Fruit fly (Drosophila melanogaster) whole organism, embryonic: ENCODE measurements around the gene Tcs6.
A peak's percentile ranks its signal among the peaks of the same experiment; 100 is the strongest.

Experiments
- Ada2b ChIP-seq: fragments of 200-800 bp; sonication (Bioruptor generic); IDR thresholded peaks from 2 replicates; pipeline ENCODE4 v1.3.6; 2022; ENCODE audit warnings: missing biosample characterization, missing genetic modification characterization
- Asciz ChIP-seq: fragments of 200-800 bp; sonication (Bioruptor generic); optimal IDR thresholded peaks from 2 replicates; lab custom pipeline; 2017; ENCODE audit warnings: missing biosample characterization, mild to moderate bottlenecking, missing genetic modification characterization, missing genetic modification reagents
- CG10565 ChIP-seq: fragments of 200-800 bp; sonication (Bioruptor generic); optimal IDR thresholded peaks from 3 replicates; lab custom pipeline; 2016; ENCODE audit warnings: missing biosample characterization, mild to moderate bottlenecking, missing genetic modification characterization
- CG11093 ChIP-seq: fragments of 200-800 bp; sonication (Bioruptor generic); IDR thresholded peaks from 3 replicates; pipeline ENCODE4 v1.3.6; 2022; ENCODE audit warnings: missing biosample characterization, missing genetic modification characterization
- CG11398 ChIP-seq: fragments of 200-800 bp; sonication (Bioruptor generic); optimal IDR thresholded peaks from 2 replicates; lab custom pipeline; 2016; ENCODE audit warnings: missing biosample characterization, missing genetic modification characterization
- CG12155 ChIP-seq: fragments of 200-800 bp; sonication (Bioruptor generic); optimal IDR thresholded peaks from 3 replicates; lab custom pipeline; 2016; ENCODE audit warnings: missing biosample characterization, missing genetic modification characterization
- CG12236 ChIP-seq: fragments of 200-800 bp; sonication (Bioruptor generic); optimal IDR thresholded peaks from 2 replicates; lab custom pipeline; 2016; ENCODE audit warnings: missing biosample characterization, missing genetic modification characterization
- CG16813 ChIP-seq: fragments of 200-800 bp; sonication (Bioruptor generic); IDR thresholded peaks from 3 replicates; pipeline ENCODE4 v1.3.6; 2022; ENCODE audit warnings: missing biosample characterization, missing genetic modification characterization; ENCODE audit not compliant: partially characterized antibody
- CG31224 ChIP-seq: fragments of 200-800 bp; sonication (Bioruptor generic); IDR thresholded peaks from 2 replicates; pipeline ENCODE4 v1.3.6; 2022; ENCODE audit warnings: missing biosample characterization, missing genetic modification characterization
- CG3163 ChIP-seq: fragments of 200-800 bp; sonication (Bioruptor generic); optimal IDR thresholded peaks from 3 replicates; lab custom pipeline; 2016; ENCODE audit warnings: missing biosample characterization, missing genetic modification characterization
- CG32532 ChIP-seq: fragments of 200-800 bp; sonication (Bioruptor generic); IDR thresholded peaks from 2 replicates; pipeline ENCODE4 v1.3.6; 2022; ENCODE audit warnings: missing biosample characterization, missing genetic modification characterization
- CG3281 ChIP-seq: fragments of 200-800 bp; sonication (Bioruptor generic); optimal IDR thresholded peaks from 3 replicates; lab custom pipeline; 2017; ENCODE audit warnings: missing biosample characterization, mild to moderate bottlenecking, missing genetic modification characterization
- CG33213 ChIP-seq: fragments of 200-800 bp; sonication (Bioruptor generic); optimal IDR thresholded peaks from 3 replicates; lab custom pipeline; 2016; ENCODE audit warnings: missing biosample characterization, missing genetic modification characterization
- CG3726 ChIP-seq: fragments of 200-800 bp; sonication (Bioruptor generic); IDR thresholded peaks from 3 replicates; pipeline ENCODE4, ENCODE4 v1.3.6; 2022; ENCODE audit warnings: missing biosample characterization, missing genetic modification characterization
- CG8281 ChIP-seq: fragments of 200-800 bp; sonication (Bioruptor generic); optimal IDR thresholded peaks from 2 replicates; lab custom pipeline; 2018; ENCODE audit warnings: missing biosample characterization, mild to moderate bottlenecking, missing genetic modification characterization, moderate library complexity
- CG8388 ChIP-seq: fragments of 200-800 bp; sonication (Bioruptor generic); optimal IDR thresholded peaks from 2 replicates; lab custom pipeline; 2019; ENCODE audit warnings: missing biosample characterization, mild to moderate bottlenecking, missing genetic modification characterization, moderate library complexity
- Dip3 ChIP-seq: fragments of 200-800 bp; sonication (Bioruptor generic); optimal IDR thresholded peaks from 3 replicates; lab custom pipeline; 2016; ENCODE audit warnings: missing biosample characterization, missing genetic modification characterization
- Doc2 ChIP-seq: fragments of 200-800 bp; sonication (Bioruptor generic); IDR thresholded peaks from 2 replicates; pipeline ENCODE4 v1.3.6; 2022; ENCODE audit warnings: missing biosample characterization, missing genetic modification characterization
- Ets65A ChIP-seq: fragments of 200-800 bp; sonication (Bioruptor generic); peaks from one replicate; lab custom pipeline; 2016; ENCODE audit warnings: missing biosample characterization, missing genetic modification characterization
- HLH3B ChIP-seq: fragments of 200-800 bp; sonication (Bioruptor generic); IDR thresholded peaks from 2 replicates; pipeline ENCODE4 v1.3.6; 2022; ENCODE audit warnings: missing biosample characterization, missing genetic modification characterization
- HLH4C ChIP-seq: fragments of 200-800 bp; sonication (Bioruptor generic); IDR thresholded peaks from 3 replicates; pipeline ENCODE4 v1.3.6; 2022; ENCODE audit warnings: missing biosample characterization, missing genetic modification characterization; ENCODE audit not compliant: partially characterized antibody
- NC2α ChIP-seq: fragments of 200-800 bp; sonication (Bioruptor generic); optimal IDR thresholded peaks from 2 replicates; lab custom pipeline; 2016; ENCODE audit warnings: missing biosample characterization, missing genetic modification characterization
- Sry-δ ChIP-seq: fragments of 200-800 bp; sonication (Bioruptor generic); optimal IDR thresholded peaks from 2 replicates; lab custom pipeline; 2016; ENCODE audit warnings: missing biosample characterization, missing genetic modification characterization
- Xbp1 ChIP-seq: fragments of 200-800 bp; sonication (Bioruptor generic); optimal IDR thresholded peaks from 3 replicates; lab custom pipeline; 2016; ENCODE audit warnings: missing biosample characterization, mild to moderate bottlenecking, missing genetic modification characterization
- bbx ChIP-seq: fragments of 200-800 bp; sonication (Bioruptor generic); IDR thresholded peaks from 2 replicates; pipeline ENCODE4 v1.3.6; 2022; ENCODE audit warnings: missing biosample characterization, missing genetic modification characterization; ENCODE audit not compliant: partially characterized antibody
- emc ChIP-seq: fragments of 200-800 bp; sonication (Bioruptor generic); optimal IDR thresholded peaks from 2 replicates; lab custom pipeline; 2016; ENCODE audit warnings: missing biosample characterization, missing genetic modification characterization
- gro ChIP-seq: fragments of 200-800 bp; sonication (Bioruptor generic); optimal IDR thresholded peaks from 2 replicates; lab custom pipeline; 2016; ENCODE audit warnings: missing biosample characterization, missing genetic modification characterization
- kay ChIP-seq: fragments of 200-800 bp; sonication (Bioruptor generic); optimal IDR thresholded peaks from 2 replicates; lab custom pipeline; 2016; ENCODE audit warnings: missing biosample characterization, missing genetic modification characterization
- mld ChIP-seq: fragments of 200-800 bp; sonication (Bioruptor generic); IDR thresholded peaks from 3 replicates; pipeline ENCODE4 v1.3.6; 2022; ENCODE audit warnings: missing biosample characterization, missing genetic modification characterization; ENCODE audit not compliant: partially characterized antibody
- pan ChIP-seq, 4 experiments: fragments of >200 bp in 3 of 4; fragments of 200-800 bp in 1 of 4; sonication (Bioruptor generic) in 1 of 4; optimal IDR thresholded peaks in 3 of 4; IDR thresholded peaks in 1 of 4; 2 replicates each; pipeline versions ENCODE4 v1.3.6 to Lab custom; 2017 to 2022; ENCODE audit warnings: missing biosample characterization in 2 of 4, missing genetic modification characterization in 2 of 4, mixed read lengths in 1 of 4
- pzg ChIP-seq: fragments of 200-800 bp; sonication (Bioruptor generic); optimal IDR thresholded peaks from 3 replicates; lab custom pipeline; 2018; ENCODE audit warnings: missing biosample characterization, mild to moderate bottlenecking, missing genetic modification characterization, moderate library complexity
- ranshi ChIP-seq: fragments of 200-800 bp; sonication (Bioruptor generic); IDR thresholded peaks from 2 replicates; pipeline ENCODE4 v1.3.6; 2022; ENCODE audit warnings: missing biosample characterization, missing genetic modification characterization
- shn ChIP-seq: fragments of 200-800 bp; sonication (Bioruptor generic); optimal IDR thresholded peaks from 3 replicates; lab custom pipeline; 2016; ENCODE audit warnings: missing biosample characterization, missing genetic modification characterization
- stwl ChIP-seq: fragments of 200-800 bp; sonication (Bioruptor generic); optimal IDR thresholded peaks from 3 replicates; lab custom pipeline; 2018; ENCODE audit warnings: missing biosample characterization, mild to moderate bottlenecking, missing genetic modification characterization, moderate library complexity
- sug ChIP-seq: fragments of 200-800 bp; optimal IDR thresholded peaks from 2 replicates; lab custom pipeline; 2019; ENCODE audit warnings: missing biosample characterization, mild to moderate bottlenecking, missing genetic modification characterization, moderate library complexity
- tio ChIP-seq: fragments of 200-800 bp; sonication (Bioruptor generic); optimal IDR thresholded peaks from 2 replicates; lab custom pipeline; 2017; ENCODE audit warnings: missing biosample characterization, missing genetic modification characterization, inconsistent platforms
- tna ChIP-seq: fragments of 200-800 bp; sonication (Bioruptor generic); IDR thresholded peaks from 2 replicates; pipeline ENCODE4 v1.3.6; 2022; ENCODE audit warnings: missing biosample characterization, missing genetic modification characterization; ENCODE audit not compliant: partially characterized antibody
- trem ChIP-seq: fragments of 200-800 bp; optimal IDR thresholded peaks from 3 replicates; lab custom pipeline; 2019; ENCODE audit warnings: missing biosample characterization, mild to moderate bottlenecking, missing genetic modification characterization, moderate library complexity
- wdn ChIP-seq: fragments of 200-800 bp; sonication (Bioruptor generic); IDR thresholded peaks from 2 replicates; pipeline ENCODE4 v1.3.6; 2022; ENCODE audit warnings: missing biosample characterization, missing genetic modification characterization
- zf30C ChIP-seq: fragments of 200-800 bp; sonication (Bioruptor generic); optimal IDR thresholded peaks from 3 replicates; lab custom pipeline; 2018; ENCODE audit warnings: missing biosample characterization, mild to moderate bottlenecking, missing genetic modification characterization

Tcs6 gene

DNA sequence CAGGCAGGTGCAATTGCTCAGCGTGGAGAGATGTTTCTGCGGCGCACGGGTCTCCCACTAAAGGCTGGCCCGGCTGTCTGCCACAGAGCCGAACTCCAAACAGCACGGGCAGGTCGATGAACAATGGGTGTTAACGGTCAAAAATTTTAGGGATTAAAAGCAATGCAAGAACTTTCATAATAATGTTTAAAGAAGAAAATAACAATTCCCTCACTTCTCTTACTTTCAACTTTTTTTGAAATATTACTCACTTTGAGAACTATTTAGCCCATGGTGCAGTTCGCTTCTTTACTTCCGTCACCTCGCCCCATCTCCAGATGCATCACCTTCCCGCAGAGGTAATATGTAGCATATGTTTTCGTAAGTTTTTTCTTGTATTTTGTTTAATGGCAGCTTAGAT, 14.5 kb upstream of the Tcs6 start (continued):
- TF ChIP-seq CG8388 (GFP tag; lab: Kevin White, UChicago): peak; percentile 18
- TF ChIP-seq CG12236 (GFP tag; lab: Kevin White, UChicago): no peak
- TF ChIP-seq CG8281 (tag; lab: Kevin White, UChicago): no peak
- TF ChIP-seq CG3281 (GFP tag; lab: Kevin White, UChicago): no peak
- TF ChIP-seq tna (GFP tag; lab: Robert Waterston, UW): no peak
- TF ChIP-seq stwl (tag; lab: Kevin White, UChicago): no peak
- TF ChIP-seq CG3726 (GFP tag; lab: Robert Waterston, UW): no peak
- no peak for TF ChIP-seq emc (GFP tag; lab: Kevin White, UChicago)
- TF ChIP-seq CG16813: no peak
- TF ChIP-seq HLH4C: no peak
- TF ChIP-seq Sry-δ (GFP tag; lab: Kevin White, UChicago): no peak
- TF ChIP-seq CG10565: no peak
- no peak for TF ChIP-seq Xbp1 (GFP tag; lab: Kevin White, UChicago)
- peak; percentile 26; the same call in 1 of the 2 replicates for TF ChIP-seq Ada2b (GFP tag; lab: Robert Waterston, UW)
- TF ChIP-seq CG11093 (GFP tag; lab: Robert Waterston, UW): no peak
- no peak for TF ChIP-seq bbx (GFP tag; lab: Robert Waterston, UW)
- peak; percentile 46; the same call in 1 of the 2 replicates for TF ChIP-seq HLH3B (GFP tag; lab: Robert Waterston, UW)
- TF ChIP-seq kay (GFP tag; lab: Kevin White, UChicago): no peak
- no peak for TF ChIP-seq tio (GFP tag; lab: Kevin White, UChicago)
- no peak for TF ChIP-seq CG32532 (GFP tag; lab: Robert Waterston, UW)
- no peak for TF ChIP-seq wdn (GFP tag; lab: Robert Waterston, UW)
- TF ChIP-seq shn: no peak
- no peak for TF ChIP-seq pzg
- no peak for TF ChIP-seq Dip3
- no peak for TF ChIP-seq CG33213 (GFP tag; lab: Kevin White, UChicago)
- TF ChIP-seq sug (tag; lab: Kevin White, UChicago): no peak
- no peak for TF ChIP-seq Doc2 (GFP tag; lab: Robert Waterston, UW)
- no peak for TF ChIP-seq zf30C
- no peak for TF ChIP-seq Asciz (GFP tag; lab: Kevin White, UChicago)
- no peak for TF ChIP-seq mld
- no peak for TF ChIP-seq NC2α
- no peak for TF ChIP-seq ranshi (GFP tag; lab: Robert Waterston, UW)
- TF ChIP-seq CG12155 (GFP tag; lab: Kevin White, UChicago): no peak
- TF ChIP-seq CG11398 (GFP tag; lab: Kevin White, UChicago): no peak
- TF ChIP-seq CG3163 (GFP tag; lab: Kevin White, UChicago): no peak
- no peak for TF ChIP-seq pan (optimal IDR thresholded peaks at IDR 0.05; lab: Kevin White, UChicago)
- TF ChIP-seq pan (GFP tag; optimal IDR thresholded peaks at IDR 0.05 in 1 of 2, IDR thresholded peaks at IDR 0.05 in 1 of 2): peak in 1 of 2 experiments; percentile 50
- no peak for TF ChIP-seq CG31224 (GFP tag; lab: Robert Waterston, UW)
- TF ChIP-seq gro (GFP tag; lab: Kevin White, UChicago): no peak

DNA sequence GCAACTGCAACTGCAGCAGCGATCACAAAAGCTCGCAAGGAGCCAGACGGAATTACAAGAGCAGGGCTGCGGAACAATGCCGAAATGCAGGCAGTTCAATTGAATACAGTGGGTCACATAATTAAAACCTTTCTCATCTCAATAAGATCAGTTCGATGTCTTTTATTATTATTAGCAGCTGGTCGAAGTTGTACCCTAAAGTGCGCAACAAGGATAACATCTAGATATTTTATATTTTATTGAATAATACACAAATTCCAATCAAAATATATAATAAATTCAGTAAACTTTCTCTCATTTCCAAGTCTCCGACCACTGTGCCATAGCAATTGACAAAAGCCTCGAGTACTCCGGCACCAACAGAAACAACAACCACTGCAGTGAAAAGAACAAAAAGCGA, 10.1 kb upstream of the Tcs6 start:
- no peak for TF ChIP-seq trem (tag; lab: Kevin White, UChicago)
- no peak for TF ChIP-seq CG3281 (GFP tag; lab: Kevin White, UChicago)

DNA sequence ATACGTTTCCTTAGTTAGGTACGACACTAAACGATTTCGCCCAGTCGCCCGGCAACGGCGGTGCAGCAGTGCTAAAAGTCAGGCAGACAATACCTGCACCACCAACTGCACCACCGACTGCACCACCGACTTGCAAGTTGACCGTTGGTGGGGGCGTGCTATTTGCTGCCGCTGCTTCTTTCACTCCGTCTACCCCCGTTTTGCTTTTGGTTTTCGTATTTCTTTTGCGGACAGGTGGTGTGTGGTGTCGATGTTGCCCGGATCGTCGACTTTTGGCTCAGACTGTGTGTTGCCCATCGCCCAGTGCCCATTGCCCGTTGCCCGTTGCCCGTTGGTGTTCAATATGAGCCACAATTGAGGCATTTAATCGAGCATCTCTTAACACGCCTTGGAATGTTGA, 6.7 kb upstream of the Tcs6 start:
- TF ChIP-seq Ets65A (GFP tag; lab: Kevin White, UChicago): peak; percentile 52
- no peak for TF ChIP-seq CG3281 (GFP tag; lab: Kevin White, UChicago)
